Worm (Caenorhabditis elegans): ENCODE results near the gene dph-7.

DNA sequence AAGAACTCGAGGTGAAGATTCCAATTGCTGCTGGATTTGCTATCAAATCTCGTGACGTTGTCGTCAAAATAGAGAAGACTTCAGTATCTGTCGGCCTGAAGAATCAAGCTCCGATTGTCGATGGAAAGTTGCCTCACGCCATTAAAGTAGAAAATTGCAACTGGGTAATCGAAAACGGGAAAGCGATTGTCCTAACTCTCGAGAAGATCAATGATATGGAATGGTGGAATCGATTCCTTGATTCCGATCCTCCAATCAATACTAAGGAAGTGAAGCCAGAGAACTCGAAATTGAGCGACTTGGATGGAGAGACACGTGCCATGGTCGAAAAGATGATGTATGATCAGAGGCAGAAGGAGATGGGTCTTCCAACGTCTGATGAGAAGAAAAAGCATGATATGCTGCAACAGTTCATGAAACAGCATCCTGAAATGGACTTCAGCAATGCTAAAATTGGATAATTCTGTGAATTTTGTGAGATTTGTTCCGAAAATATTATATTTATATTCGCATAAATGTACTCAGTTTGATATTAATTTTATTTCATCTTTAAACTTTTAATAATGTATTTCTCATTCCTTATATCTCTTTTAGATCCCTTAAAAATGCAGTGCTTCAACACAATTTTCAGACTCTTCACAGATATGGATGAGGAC, 27.3 kb downstream of the dph-7 start, which contains the start of gene dro-1:
- TF ChIP-seq snpc-4 (tag; optimal IDR thresholded peaks at IDR 0.05) (no peak), unc-39 (tag; optimal IDR thresholded peaks at IDR 0.05) (no peak), ztf-11 (tag; optimal IDR thresholded peaks at IDR 0.05) (no peak), cnd-1 (tag; optimal IDR thresholded peaks at IDR 0.05) (no peak), pha-4 (tag; optimal IDR thresholded peaks at IDR 0.05) (no peak), mep-1 (tag; optimal IDR thresholded peaks at IDR 0.05) (no peak), ces-1 (GFP tag; optimal IDR thresholded peaks at IDR 0.05) (no peak), nhr-12 (tag; optimal IDR thresholded peaks at IDR 0.05) (no peak), elt-1 (tag; optimal IDR thresholded peaks at IDR 0.05; ENCODE audit: borderline replicate concordance, insufficient read depth) (no peak), elt-3 (tag; optimal IDR thresholded peaks at IDR 0.05) (no peak)
